Fruit fly (Drosophila melanogaster): ENCODE measurements around the gene cact.

- TF ChIP-seq CG12768 (GFP tag; optimal IDR thresholded peaks at IDR 0.05), result no peak
- TF ChIP-seq CG7045 (GFP tag; optimal IDR thresholded peaks at IDR 0.05), result no peak
- no peak for TF ChIP-seq CG1620 (GFP tag; optimal IDR thresholded peaks at IDR 0.05)
- TF ChIP-seq CG5204 (GFP tag; optimal IDR thresholded peaks at IDR 0.05), result no peak
- no peak for TF ChIP-seq CG14711 (tag; optimal IDR thresholded peaks at IDR 0.05)
- TF ChIP-seq Clk (GFP tag; optimal IDR thresholded peaks at IDR 0.05), result no peak
- TF ChIP-seq kay (GFP tag; ENCODE audit: borderline replicate concordance), result no peak
- TF ChIP-seq cnc (optimal IDR thresholded peaks at IDR 0.05), result no peak
- no peak for TF ChIP-seq toe (GFP tag; optimal IDR thresholded peaks at IDR 0.05)
These were observed 2.5 kb downstream of the cact start for dm6 chr2L:16323544-16323943.
